Fruit fly (Drosophila melanogaster): Measurements from ENCODE around the gene Vm26Ac.

DNA sequence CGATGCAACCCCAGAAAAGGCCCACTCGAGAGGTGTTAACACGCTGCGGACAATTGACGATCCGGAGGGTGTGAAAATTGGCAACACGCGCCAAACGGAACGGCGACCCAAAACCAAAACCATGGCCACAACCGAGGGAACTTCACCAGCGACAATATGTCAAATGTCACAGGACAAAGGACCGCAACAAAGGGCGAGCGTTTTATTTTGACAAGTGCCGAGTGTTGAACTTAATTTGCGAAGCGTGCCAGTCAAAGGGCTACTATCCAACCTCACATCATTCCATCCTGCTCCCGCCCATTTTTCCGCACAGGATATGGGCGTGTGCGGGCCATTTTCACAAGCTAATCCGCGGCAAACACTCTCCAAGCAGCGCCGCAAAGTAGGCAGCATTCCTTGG, 31.1 kb downstream of the Vm26Ac start:
- TF ChIP-seq CG8478 (optimal IDR thresholded peaks at IDR 0.05) (no peak), CTCF (optimal IDR thresholded peaks at IDR 0.05) (no peak)
